Worm (Caenorhabditis elegans) whole organism, L4 larva: Measurements from ENCODE around the gene R07E5.15.

Experiments
- D1046.2 ChIP-seq: fragments of 200-800 bp; sonication (Bioruptor generic); IDR thresholded peaks from 2 replicates; pipeline ENCODE4 v1.3.6; 2022; ENCODE audit warnings: missing genetic modification characterization, missing compliant biosample characterization
- F26F4.8 ChIP-seq: fragments of 200-800 bp; sonication (Bioruptor generic); conservative IDR thresholded peaks from 2 replicates; pipeline ENCODE4 v1.3.6; 2022; ENCODE audit warnings: missing genetic modification characterization, missing compliant biosample characterization
- F37D6.2 ChIP-seq: sonication (generic microtip); optimal IDR thresholded peaks from 2 replicates; lab custom pipeline; 2016; ENCODE audit warnings: mild to moderate bottlenecking, missing genetic modification characterization, missing compliant biosample characterization
- R02D3.7 ChIP-seq: fragments of 150-350 bp; sonication (generic microtip); optimal IDR thresholded peaks from 3 replicates; lab custom pipeline; 2014; ENCODE audit warnings: missing biosample characterization, missing genetic modification characterization
- Y105C5A.15 ChIP-seq: fragments of 200-800 bp; sonication (Bioruptor generic); IDR thresholded peaks from 2 replicates; pipeline ENCODE4 v1.3.6; 2022; ENCODE audit warnings: missing genetic modification characterization, missing compliant biosample characterization
- Y5F2A.4 ChIP-seq: fragments of 200-800 bp; sonication (Bioruptor generic); optimal IDR thresholded peaks from 2 replicates; lab custom pipeline; 2018; ENCODE audit warnings: mild to moderate bottlenecking, missing genetic modification characterization, missing compliant biosample characterization
- ZK546.5 ChIP-seq, 2 experiments: sonication (generic microtip); optimal IDR thresholded peaks; 2 replicates each; lab custom pipeline; 2017; ENCODE audit warnings: missing biosample characterization in 2 of 2, missing genetic modification characterization in 2 of 2
- aha-1 ChIP-seq: fragments of 150-350 bp; peaks from one replicate; lab custom pipeline; 2014; ENCODE audit warnings: missing biosample characterization, missing genetic modification characterization
- ceh-20 ChIP-seq: fragments of 200-800 bp; sonication (Bioruptor generic); IDR thresholded peaks from 2 replicates; pipeline ENCODE4 v1.3.6; 2022; ENCODE audit warnings: missing genetic modification reagents, missing genetic modification characterization, missing compliant biosample characterization
- ceh-44 ChIP-seq: fragments of 200-800 bp; sonication (Bioruptor generic); IDR thresholded peaks from 2 replicates; pipeline ENCODE4 v1.3.6; 2022; ENCODE audit warnings: missing genetic modification reagents, missing genetic modification characterization, missing compliant biosample characterization
- ceh-82 ChIP-seq: sonication (generic microtip); optimal IDR thresholded peaks from 2 replicates; lab custom pipeline; 2017; ENCODE audit warnings: missing biosample characterization, missing genetic modification characterization
- ces-1 ChIP-seq: fragments of 150-350 bp; sonication (generic microtip); optimal IDR thresholded peaks from 4 replicates; lab custom pipeline; 2014; ENCODE audit warnings: missing biosample characterization, missing genetic modification reagents, missing genetic modification characterization
- daf-16 ChIP-seq, 3 experiments: sonication (generic microtip); optimal IDR thresholded peaks; 2 replicates each; lab custom pipeline; 2016 to 2017; ENCODE audit warnings: missing genetic modification characterization in 3 of 3, missing genetic modification reagents in 3 of 3, mild to moderate bottlenecking in 2 of 3, missing compliant biosample characterization in 2 of 3, missing biosample characterization in 1 of 3, moderate library complexity in 1 of 3
- dmd-6 ChIP-seq: fragments of 200-800 bp; sonication (Bioruptor generic); IDR thresholded peaks from 2 replicates; pipeline ENCODE4 v1.3.6; 2022; ENCODE audit warnings: missing genetic modification reagents, missing genetic modification characterization, missing compliant biosample characterization
- dve-1 ChIP-seq: sonication (generic microtip); optimal IDR thresholded peaks from 2 replicates; lab custom pipeline; 2017; ENCODE audit warnings: antibody characterized with exemption, mild to moderate bottlenecking, missing genetic modification characterization, missing compliant biosample characterization; ENCODE audit not compliant: insufficient read depth
- egl-43 ChIP-seq: fragments of 200-800 bp; sonication (Bioruptor generic); IDR thresholded peaks from 2 replicates; pipeline ENCODE4 v1.3.6; 2022; ENCODE audit warnings: missing genetic modification reagents, missing genetic modification characterization, missing compliant biosample characterization
- gei-8 ChIP-seq: fragments of 200-800 bp; sonication (Bioruptor generic); optimal IDR thresholded peaks from 2 replicates; lab custom pipeline; 2018; ENCODE audit warnings: mild to moderate bottlenecking, missing genetic modification characterization, missing compliant biosample characterization
- hlh-11 ChIP-seq: fragments of 200-800 bp; sonication (Bioruptor generic); optimal IDR thresholded peaks from 2 replicates; lab custom pipeline; 2018; ENCODE audit warnings: mild to moderate bottlenecking, missing genetic modification characterization, missing compliant biosample characterization
- hlh-30 ChIP-seq: sonication (generic microtip); optimal IDR thresholded peaks from 2 replicates; lab custom pipeline; 2017; ENCODE audit warnings: antibody characterized with exemption, mild to moderate bottlenecking, missing genetic modification characterization, missing compliant biosample characterization; ENCODE audit not compliant: insufficient read depth
- hmg-1.1 ChIP-seq: fragments of 200-800 bp; sonication (Bioruptor generic); IDR thresholded peaks from 2 replicates; pipeline ENCODE4 v1.3.6; 2022; ENCODE audit warnings: missing genetic modification reagents, missing genetic modification characterization, missing compliant biosample characterization
- jun-1 ChIP-seq: fragments of 150-350 bp; optimal IDR thresholded peaks from 2 replicates; lab custom pipeline; 2014; ENCODE audit warnings: missing biosample characterization, missing genetic modification reagents, missing genetic modification characterization
- lin-1 ChIP-seq: fragments of 200-800 bp; sonication (Bioruptor generic); IDR thresholded peaks from 2 replicates; pipeline ENCODE4 v1.3.6; 2022; ENCODE audit warnings: missing genetic modification reagents, missing genetic modification characterization, missing compliant biosample characterization
- lin-38 ChIP-seq: fragments of 200-800 bp; sonication (Bioruptor generic); IDR thresholded peaks from 2 replicates; pipeline ENCODE4 v1.3.6; 2022; ENCODE audit warnings: missing genetic modification reagents, missing genetic modification characterization, missing compliant biosample characterization
- lsy-2 ChIP-seq, 2 experiments: fragments of 150-350 bp in 1 of 2; sonication (generic microtip) in 1 of 2; optimal IDR thresholded peaks; 2 replicates each; lab custom pipeline; 2014 to 2017; ENCODE audit warnings: missing biosample characterization in 2 of 2, missing genetic modification characterization in 2 of 2
- madf-5 ChIP-seq, 2 experiments: fragments of 200-800 bp; sonication (Bioruptor generic); IDR thresholded peaks; 2 replicates each; pipeline ENCODE4 v1.3.6; 2022; ENCODE audit warnings: missing compliant biosample characterization in 2 of 2, missing genetic modification characterization in 2 of 2
- mdl-1 ChIP-seq, 2 experiments: fragments of 150-350 bp in 1 of 2; sonication (generic microtip) in 1 of 2; optimal IDR thresholded peaks; 2 replicates each; lab custom pipeline; 2014 to 2017; ENCODE audit warnings: missing biosample characterization in 2 of 2, missing genetic modification characterization in 2 of 2
- mdt-29 ChIP-seq: fragments of 200-800 bp; sonication (Bioruptor generic); IDR thresholded peaks from 2 replicates; pipeline ENCODE4 v1.3.6; 2022; ENCODE audit warnings: missing genetic modification reagents, missing genetic modification characterization, missing compliant biosample characterization
- mep-1 ChIP-seq: fragments of 150-350 bp; sonication (generic microtip); optimal IDR thresholded peaks from 3 replicates; lab custom pipeline; 2014; ENCODE audit warnings: missing biosample characterization, missing genetic modification characterization
- nhr-28 ChIP-seq: fragments of 150-350 bp; optimal IDR thresholded peaks from 2 replicates; lab custom pipeline; 2014; ENCODE audit warnings: missing biosample characterization, missing genetic modification characterization
- nhr-42 ChIP-seq: fragments of 200-800 bp; sonication (Bioruptor generic); IDR thresholded peaks from 2 replicates; pipeline ENCODE4 v1.3.6; 2022; ENCODE audit warnings: missing genetic modification characterization, missing compliant biosample characterization
- nhr-48 ChIP-seq: sonication (generic microtip); optimal IDR thresholded peaks from 2 replicates; lab custom pipeline; 2016; ENCODE audit warnings: mild to moderate bottlenecking, missing genetic modification characterization, missing compliant biosample characterization
- nhr-77 ChIP-seq: fragments of 150-350 bp; optimal IDR thresholded peaks from 2 replicates; lab custom pipeline; 2014; ENCODE audit warnings: missing biosample characterization, missing genetic modification characterization
- pha-4 ChIP-seq, 2 experiments: fragments of 150-350 bp in 1 of 2; fragments of 200-800 bp in 1 of 2; sonication (Bioruptor generic) in 1 of 2; IDR thresholded peaks in 1 of 2; optimal IDR thresholded peaks in 1 of 2; 2 replicates each; pipeline versions ENCODE4 v1.3.6 to Lab custom; 2014 to 2022; ENCODE audit warnings: missing genetic modification characterization in 2 of 2, missing genetic modification reagents in 2 of 2, missing biosample characterization in 1 of 2, missing compliant biosample characterization in 1 of 2
- pqm-1 ChIP-seq: sonication (generic microtip); optimal IDR thresholded peaks from 2 replicates; lab custom pipeline; 2017; ENCODE audit warnings: missing biosample characterization, missing genetic modification characterization
- rbr-2 ChIP-seq: sonication (generic microtip); optimal IDR thresholded peaks from 2 replicates; lab custom pipeline; 2016; ENCODE audit warnings: missing genotype, missing genetic modification characterization, missing compliant biosample characterization
- skn-1 ChIP-seq: fragments of 150-350 bp; optimal IDR thresholded peaks from 2 replicates; lab custom pipeline; 2014; ENCODE audit warnings: missing biosample characterization, missing genetic modification characterization
- tra-1 ChIP-seq: fragments of 200-800 bp; sonication (Bioruptor generic); IDR thresholded peaks from 2 replicates; pipeline ENCODE4 v1.3.6; 2022; ENCODE audit warnings: missing genetic modification reagents, missing genetic modification characterization, missing compliant biosample characterization
- unc-130 ChIP-seq: sonication (generic microtip); optimal IDR thresholded peaks from 2 replicates; lab custom pipeline; 2016; ENCODE audit warnings: missing genetic modification reagents, missing genetic modification characterization, missing compliant biosample characterization
- unc-39 ChIP-seq: sonication (generic microtip); optimal IDR thresholded peaks from 2 replicates; lab custom pipeline; 2017; ENCODE audit warnings: missing biosample characterization, missing genetic modification characterization
- unc-62 ChIP-seq, 3 experiments: fragments of 150-350 bp in 1 of 3; sonication (generic microtip); optimal IDR thresholded peaks in 2 of 3; peaks in 1 of 3; 1 replicate in 1 of 3; 2 replicates in 2 of 3; lab custom pipeline; 2014 to 2017; ENCODE audit warnings: missing biosample characterization in 3 of 3, missing genetic modification characterization in 3 of 3, missing genetic modification reagents in 3 of 3, missing genotype in 1 of 3
- vab-7 ChIP-seq: fragments of 200-800 bp; sonication (Bioruptor generic); IDR thresholded peaks from 2 replicates; pipeline ENCODE4 v1.3.6; 2022; ENCODE audit warnings: missing genetic modification reagents, missing genetic modification characterization, missing compliant biosample characterization
- ztf-11 ChIP-seq: fragments of 150-350 bp; optimal IDR thresholded peaks from 2 replicates; lab custom pipeline; 2014; ENCODE audit warnings: missing biosample characterization, missing genetic modification characterization

The R07E5.15 gene

ce11 chrIII:4412108-4413009, 11.1 kb downstream of the R07E5.15 start:
- TF ChIP-seq lin-1 (GFP tag; lab: Robert Waterston, UW) (no peak), skn-1 (no peak), Y105C5A.15 (GFP tag; lab: Robert Waterston, UW) (no peak), rbr-2 (tag; lab: Kevin White, UChicago) (no peak), R02D3.7 (tag; lab: Kevin White, UChicago) (peak; percentile 46), tra-1 (GFP tag; lab: Robert Waterston, UW) (0 out of 2 replicates have a peak, but pooled peaks have one; percentile 10), daf-16 (GFP tag; optimal IDR thresholded peaks at IDR 0.05; lab: Kevin White, UChicago) (no peak), daf-16 (tag; optimal IDR thresholded peaks at IDR 0.05; lab: Kevin White, UChicago) (peak; percentile 25), mdl-1 (tag; optimal IDR thresholded peaks at IDR 0.05; lab: Kevin White, UChicago) (peak; percentile 13 to 19), F37D6.2 (tag; lab: Kevin White, UChicago) (no peak), Y5F2A.4 (GFP tag; lab: Kevin White, UChicago) (no peak), jun-1 (no peak), aha-1 (peak; percentile 90), D1046.2 (GFP tag; lab: Robert Waterston, UW) (no peak), mep-1 (tag; lab: Kevin White, UChicago) (peak; percentile 23), ZK546.5 (tag; optimal IDR thresholded peaks at IDR 0.05; lab: Kevin White, UChicago) (no peak), pha-4 (GFP tag; IDR thresholded peaks at IDR 0.05; lab: Robert Waterston, UW) (no peak), pha-4 (tag; optimal IDR thresholded peaks at IDR 0.05; lab: Kevin White, UChicago) (no peak), mdt-29 (GFP tag; lab: Robert Waterston, UW) (no peak), hlh-30 (peak; percentile 94), unc-130 (peak; percentile 28), madf-5 (GFP tag; IDR thresholded peaks at IDR 0.05; lab: Robert Waterston, UW) (no peak), ceh-20 (GFP tag; lab: Robert Waterston, UW) (no peak), gei-8 (GFP tag; lab: Kevin White, UChicago) (no peak), unc-62 (GFP tag; optimal IDR thresholded peaks at IDR 0.05 in 1 of 2; lab: Kevin White, UChicago) (no peak), unc-62 (tag; optimal IDR thresholded peaks at IDR 0.05; lab: Kevin White, UChicago) (no peak), lsy-2 (tag; optimal IDR thresholded peaks at IDR 0.05; lab: Kevin White, UChicago) (peak in 1 of 2 experiments; percentile 61), ztf-11 (tag; lab: Kevin White, UChicago) (no peak), ceh-82 (tag; lab: Kevin White, UChicago) (no peak), hlh-11 (tag; lab: Kevin White, UChicago) (peak; percentile 58), hmg-1.1 (0 out of 2 replicates have a peak, but pooled peaks have one; percentile 13), pqm-1 (tag; lab: Kevin White, UChicago) (no peak), nhr-42 (GFP tag; lab: Robert Waterston, UW) (no peak), ces-1 (no peak), dve-1 (peak; percentile 31), vab-7 (GFP tag; lab: Robert Waterston, UW) (no peak), ceh-44 (GFP tag; lab: Robert Waterston, UW) (no peak), nhr-28 (peak; percentile 46), F26F4.8 (GFP tag; lab: Robert Waterston, UW) (no peak), nhr-77 (tag; lab: Kevin White, UChicago) (peak; percentile 51), lin-38 (GFP tag; lab: Robert Waterston, UW) (0 out of 2 replicates have a peak, but pooled peaks have one; percentile 9), nhr-48 (tag; lab: Kevin White, UChicago) (peak; percentile 93), unc-39 (tag; lab: Kevin White, UChicago) (no peak), egl-43 (GFP tag; lab: Robert Waterston, UW) (no peak), dmd-6 (peak; percentile 81)
